Fruit fly (Drosophila melanogaster): ENCODE data around the gene Nazo.

- TF ChIP-seq psq (GFP tag; optimal IDR thresholded peaks at IDR 0.05), result no peak
- no peak for TF ChIP-seq Dif (GFP tag; optimal IDR thresholded peaks at IDR 0.05; ENCODE audit: partially characterized antibody)
- no peak for TF ChIP-seq Rel (GFP tag; optimal IDR thresholded peaks at IDR 0.05)
- no peak for TF ChIP-seq Rel (tag; optimal IDR thresholded peaks at IDR 0.05)
- TF ChIP-seq usp (GFP tag; optimal IDR thresholded peaks at IDR 0.05), result no peak
- TF ChIP-seq brk (GFP tag; optimal IDR thresholded peaks at IDR 0.05), result no peak
- TF ChIP-seq CrebA (GFP tag; optimal IDR thresholded peaks at IDR 0.05; ENCODE audit: borderline replicate concordance), result no peak
- no peak for TF ChIP-seq Vsx2 (GFP tag; optimal IDR thresholded peaks at IDR 0.05; ENCODE audit: partially characterized antibody)
- no peak for TF ChIP-seq sv (GFP tag; optimal IDR thresholded peaks at IDR 0.05)
- TF ChIP-seq GATAd (GFP tag; optimal IDR thresholded peaks at IDR 0.05), result no peak
- no peak for TF ChIP-seq h (GFP tag; optimal IDR thresholded peaks at IDR 0.05)
- TF ChIP-seq Mio (GFP tag; optimal IDR thresholded peaks at IDR 0.05), result no peak
- TF ChIP-seq N (GFP tag; optimal IDR thresholded peaks at IDR 0.05), result no peak
Observed at dm6 chr3R:8307283-8307682, 19.6 kb downstream of the Nazo start.
